Worm (Caenorhabditis elegans) whole organism, early embryonic: ENCODE data around the gene clic-1.

Experiments
- F13C5.2 ChIP-seq: sonication (generic microtip); optimal IDR thresholded peaks from 2 replicates; lab custom pipeline; 2017; ENCODE audit warnings: mild to moderate bottlenecking, missing genetic modification characterization, inconsistent platforms, missing compliant biosample characterization
- aly-1 ChIP-seq: sonication (generic microtip); optimal IDR thresholded peaks from 2 replicates; lab custom pipeline; 2016; ENCODE audit warnings: missing genetic modification characterization, missing compliant biosample characterization
- ama-1 ChIP-seq: fragments of 150-350 bp; optimal IDR thresholded peaks from 2 replicates; lab custom pipeline; 2014
- ceh-13 ChIP-seq: fragments of 200-800 bp; sonication (Bioruptor generic); optimal IDR thresholded peaks from 2 replicates; lab custom pipeline; 2018; ENCODE audit warnings: mild to moderate bottlenecking, missing genetic modification characterization, missing compliant biosample characterization
- ets-7 ChIP-seq: sonication (generic microtip); optimal IDR thresholded peaks from 2 replicates; lab custom pipeline; 2016; ENCODE audit warnings: missing genotype, missing genetic modification characterization, missing compliant biosample characterization
- flt-1 ChIP-seq: fragments of 200-800 bp; sonication (Bioruptor generic); IDR thresholded peaks from 2 replicates; pipeline ENCODE4 v1.3.6; 2022; ENCODE audit warnings: missing genetic modification characterization, missing compliant biosample characterization
- hmbx-1 ChIP-seq: sonication (generic microtip); optimal IDR thresholded peaks from 2 replicates; lab custom pipeline; 2016; ENCODE audit warnings: mild to moderate bottlenecking, missing genetic modification characterization, missing compliant biosample characterization
- hmg-4 ChIP-seq: fragments of 200-800 bp; sonication (Bioruptor generic); optimal IDR thresholded peaks from 2 replicates; lab custom pipeline; 2018; ENCODE audit warnings: mild to moderate bottlenecking, missing genetic modification characterization, missing compliant biosample characterization
- hnd-1 ChIP-seq: sonication (generic microtip); optimal IDR thresholded peaks from 2 replicates; lab custom pipeline; 2016; ENCODE audit warnings: missing genetic modification characterization, missing compliant biosample characterization
- scrt-1 ChIP-seq: fragments of 200-800 bp; sonication (Bioruptor generic); IDR thresholded peaks from 2 replicates; pipeline ENCODE4 v1.3.6; 2022; ENCODE audit warnings: missing genetic modification characterization, missing compliant biosample characterization
- sea-1 ChIP-seq: fragments of 200-800 bp; sonication (Bioruptor generic); conservative IDR thresholded peaks from 2 replicates; pipeline ENCODE4 v1.3.6; 2022; ENCODE audit warnings: missing genetic modification characterization, missing compliant biosample characterization
- tbx-11 ChIP-seq: fragments of 200-800 bp; sonication (Bioruptor generic); IDR thresholded peaks from 2 replicates; pipeline ENCODE4 v1.3.6; 2022; ENCODE audit warnings: missing genetic modification characterization, missing compliant biosample characterization
- tra-4 ChIP-seq: sonication (generic microtip); optimal IDR thresholded peaks from 2 replicates; lab custom pipeline; 2017; ENCODE audit warnings: missing genetic modification characterization, missing compliant biosample characterization

ce11 chrV:7690637-7691036 lies 44.1 kb downstream of the clic-1 start:
- TF ChIP-seq hmbx-1 (tag; lab: Kevin White, UChicago) (no peak), ama-1 (lab: Kevin White, UChicago) (no peak), flt-1 (no peak), ceh-13 (GFP tag; lab: Kevin White, UChicago) (no peak), sea-1 (GFP tag; lab: Robert Waterston, UW) (no peak), tbx-11 (GFP tag; lab: Robert Waterston, UW) (no peak), scrt-1 (GFP tag; lab: Robert Waterston, UW) (no peak), F13C5.2 (tag; lab: Kevin White, UChicago) (no peak), aly-1 (tag; lab: Kevin White, UChicago) (no peak), ets-7 (tag; lab: Kevin White, UChicago) (no peak), hnd-1 (no peak), tra-4 (no peak), hmg-4 (no peak)
